Fruit fly (Drosophila melanogaster) whole organism, embryonic: ENCODE data around the gene Iru.

ENCODE experiments used
- Antp ChIP-seq: fragments of 200-800 bp; sonication (Bioruptor generic); optimal IDR thresholded peaks from 3 replicates; lab custom pipeline; 2016; ENCODE audit warnings: missing biosample characterization, missing genetic modification characterization
- Bteb2 ChIP-seq: fragments of 200-800 bp; sonication (Bioruptor generic); optimal IDR thresholded peaks from 2 replicates; lab custom pipeline; 2016; ENCODE audit warnings: missing biosample characterization, missing genetic modification characterization
- CG10462 ChIP-seq: fragments of 200-800 bp; sonication (Bioruptor generic); optimal IDR thresholded peaks from 2 replicates; lab custom pipeline; 2016; ENCODE audit warnings: missing biosample characterization, missing genetic modification characterization
- CG17385 ChIP-seq: fragments of 200-800 bp; sonication (Bioruptor generic); optimal IDR thresholded peaks from 3 replicates; lab custom pipeline; 2018; ENCODE audit warnings: missing biosample characterization, mild to moderate bottlenecking, missing genetic modification characterization
- Dip3 ChIP-seq: fragments of 200-800 bp; sonication (Bioruptor generic); optimal IDR thresholded peaks from 3 replicates; lab custom pipeline; 2016; ENCODE audit warnings: missing biosample characterization, missing genetic modification characterization
- Ets65A ChIP-seq: fragments of 200-800 bp; sonication (Bioruptor generic); peaks from one replicate; lab custom pipeline; 2016; ENCODE audit warnings: missing biosample characterization, missing genetic modification characterization
- lmd ChIP-seq: fragments of 200-800 bp; sonication (Bioruptor generic); IDR thresholded peaks from 2 replicates; pipeline ENCODE4 v1.3.6; 2022; ENCODE audit warnings: missing biosample characterization, missing genetic modification characterization

DNA sequence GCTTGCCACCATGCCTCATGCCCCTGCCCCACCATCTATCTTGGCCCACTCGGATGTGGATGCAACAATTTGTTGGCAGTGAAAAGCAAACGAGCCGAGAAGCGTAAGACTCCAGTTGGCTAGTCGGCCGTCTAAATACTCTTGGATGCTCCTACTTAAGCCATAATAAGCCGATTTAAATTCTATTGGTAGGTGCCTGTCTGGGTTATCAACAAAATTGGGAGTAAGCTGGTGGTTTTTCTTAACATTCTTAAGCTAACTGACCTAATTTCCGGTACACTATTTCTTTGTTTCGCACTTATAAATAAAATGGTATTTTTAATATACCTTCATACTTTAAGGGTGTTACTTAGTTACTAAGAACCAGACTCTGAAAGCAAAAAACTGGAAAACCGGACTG lies 48.5 kb upstream of the Iru start:
- TF ChIP-seq Dip3 (GFP tag; lab: Kevin White, UChicago) (no peak), Ets65A (GFP tag; lab: Kevin White, UChicago) (no peak), CG10462 (GFP tag; lab: Kevin White, UChicago) (no peak), lmd (GFP tag; lab: Robert Waterston, UW) (no peak), Antp (no peak), Bteb2 (GFP tag; lab: Kevin White, UChicago) (no peak), CG17385 (GFP tag; lab: Kevin White, UChicago) (no peak)
